Worm (Caenorhabditis elegans) whole organism, midembryonic: Measurements from ENCODE around the gene decr-1.3.
A peak's percentile ranks its signal among the peaks of the same experiment; 100 is the strongest.

Experiments
- T22C8.4 ChIP-seq: fragments of 200-800 bp; sonication (Bioruptor generic); IDR thresholded peaks from 2 replicates; pipeline ENCODE4 v1.3.6; 2022; ENCODE audit warnings: missing genetic modification characterization, missing compliant biosample characterization
- cog-1 ChIP-seq: sonication (generic microtip); optimal IDR thresholded peaks from 2 replicates; lab custom pipeline; 2016; ENCODE audit warnings: missing genetic modification characterization, missing compliant biosample characterization
- flt-1 ChIP-seq: fragments of 200-800 bp; sonication (Bioruptor generic); IDR thresholded peaks from 2 replicates; pipeline ENCODE4 v1.3.6; 2022; ENCODE audit warnings: missing genetic modification characterization, missing compliant biosample characterization
- klf-2 ChIP-seq: fragments of 200-800 bp; sonication (Bioruptor generic); conservative IDR thresholded peaks from 2 replicates; pipeline ENCODE4 v1.3.6; 2022; ENCODE audit warnings: missing genetic modification reagents, missing genetic modification characterization, missing compliant biosample characterization
- med-1 ChIP-seq: sonication (generic microtip); optimal IDR thresholded peaks from 2 replicates; lab custom pipeline; 2017; ENCODE audit warnings: missing genetic modification characterization, mild to moderate bottlenecking, missing compliant biosample characterization, antibody characterized with exemption, missing genetic modification reagents; ENCODE audit not compliant: insufficient read depth
- ref-1 ChIP-seq: fragments of 200-800 bp; sonication (Bioruptor generic); conservative IDR thresholded peaks from 2 replicates; pipeline ENCODE4 v1.3.6; 2022; ENCODE audit warnings: missing genetic modification reagents, missing genetic modification characterization, missing compliant biosample characterization
- tab-1 ChIP-seq: fragments of 200-800 bp; sonication (Bioruptor generic); IDR thresholded peaks from 2 replicates; pipeline ENCODE4 v1.3.6; 2022; ENCODE audit warnings: missing genetic modification characterization, missing compliant biosample characterization
- ztf-23 ChIP-seq: fragments of 200-800 bp; sonication (Bioruptor generic); IDR thresholded peaks from 2 replicates; pipeline ENCODE4 v1.3.6; 2022; ENCODE audit warnings: missing genetic modification reagents, missing genetic modification characterization, missing compliant biosample characterization
- ztf-29 ChIP-seq: fragments of 200-800 bp; sonication (Bioruptor generic); IDR thresholded peaks from 2 replicates; pipeline ENCODE4 v1.3.6; 2022; ENCODE audit warnings: missing genetic modification reagents, missing genetic modification characterization, missing compliant biosample characterization

decr-1.3 gene

DNA sequence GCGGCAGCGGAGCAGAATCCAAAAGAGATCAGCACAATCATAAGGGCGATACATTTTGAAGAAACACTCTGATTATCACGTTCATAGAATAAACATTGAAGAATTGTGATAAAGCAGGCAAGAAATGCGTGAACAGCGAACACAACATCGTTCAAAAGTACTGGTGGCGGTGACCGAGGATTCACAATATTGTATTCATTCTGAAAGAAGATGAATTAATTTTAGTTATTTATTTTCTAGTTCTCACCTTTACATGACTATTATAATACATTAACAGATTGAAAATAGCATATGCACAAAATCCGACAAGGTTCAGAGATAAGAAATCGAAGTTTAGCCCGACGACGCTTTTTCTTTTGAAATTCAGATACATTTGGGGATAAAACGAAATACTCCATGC is 37.4 kb downstream of the decr-1.3 start:
- TF ChIP-seq ztf-23 (GFP tag; lab: Robert Waterston, UW) (no peak), flt-1 (no peak), tab-1 (GFP tag; lab: Robert Waterston, UW) (no peak), T22C8.4 (GFP tag; lab: Robert Waterston, UW) (no peak), ref-1 (GFP tag; lab: Robert Waterston, UW) (no peak), klf-2 (no peak), med-1 (GFP tag; lab: Kevin White, UChicago) (no peak), cog-1 (tag; lab: Kevin White, UChicago) (no peak), ztf-29 (GFP tag; lab: Robert Waterston, UW) (no peak)

DNA sequence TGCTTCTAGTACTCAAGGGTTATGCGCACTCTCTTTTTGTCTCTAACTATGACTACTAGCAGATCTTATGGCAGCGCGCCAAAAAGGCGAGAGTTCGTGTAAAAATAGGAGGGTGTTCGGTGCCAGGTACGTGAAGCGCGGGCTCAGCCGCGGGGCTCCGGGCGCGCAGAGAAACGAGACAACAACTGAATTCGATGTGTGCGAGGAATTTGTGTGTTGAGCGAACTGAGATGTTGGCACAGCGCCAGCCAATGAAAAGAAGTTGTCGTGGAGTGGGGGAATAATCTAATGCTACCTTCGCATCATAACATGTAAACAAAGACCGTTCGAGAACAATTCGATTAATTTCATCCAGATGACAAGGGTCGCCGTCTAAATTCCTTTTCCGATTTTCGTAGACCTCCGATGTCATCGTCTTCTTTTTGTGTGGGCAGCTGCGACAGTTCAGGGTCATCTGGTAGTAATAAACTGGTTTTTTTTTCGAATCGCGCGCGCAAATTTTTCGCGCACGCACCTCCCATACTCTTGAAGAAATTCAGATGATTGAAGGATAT is 41.9 kb downstream of the decr-1.3 start:
- TF ChIP-seq ztf-23 (GFP tag; lab: Robert Waterston, UW) (no peak), tab-1 (GFP tag; lab: Robert Waterston, UW) (0 out of 2 replicates have a peak, but pooled peaks have one; percentile 25), flt-1 (0 out of 2 replicates have a peak, but pooled peaks have one; percentile 5)

DNA sequence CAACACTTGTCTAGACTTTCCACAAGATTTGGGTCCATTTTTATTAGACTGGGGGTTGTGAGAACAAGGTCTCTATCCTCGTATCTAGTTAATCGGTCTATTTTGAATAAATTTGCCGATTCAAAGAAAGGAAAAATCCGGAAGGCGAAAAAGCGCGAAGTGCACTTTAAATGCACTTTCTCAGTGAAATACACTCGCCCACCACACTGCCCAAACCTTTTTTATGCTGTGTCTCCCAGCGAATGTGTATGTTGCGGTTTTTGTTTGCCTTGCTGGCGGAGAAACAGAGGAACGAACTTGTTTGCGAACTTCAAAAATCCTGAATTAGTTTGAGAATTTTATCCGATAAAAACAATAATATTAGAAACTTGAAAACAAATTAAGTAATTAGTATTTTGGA is 42.6 kb downstream of the decr-1.3 start:
- TF ChIP-seq med-1 (GFP tag; lab: Kevin White, UChicago): no peak
- no peak for TF ChIP-seq flt-1
- no peak for TF ChIP-seq ref-1 (GFP tag; lab: Robert Waterston, UW)
- TF ChIP-seq ztf-23 (GFP tag; lab: Robert Waterston, UW): no peak
- no peak for TF ChIP-seq ztf-29 (GFP tag; lab: Robert Waterston, UW)
- TF ChIP-seq T22C8.4 (GFP tag; lab: Robert Waterston, UW): no peak

DNA sequence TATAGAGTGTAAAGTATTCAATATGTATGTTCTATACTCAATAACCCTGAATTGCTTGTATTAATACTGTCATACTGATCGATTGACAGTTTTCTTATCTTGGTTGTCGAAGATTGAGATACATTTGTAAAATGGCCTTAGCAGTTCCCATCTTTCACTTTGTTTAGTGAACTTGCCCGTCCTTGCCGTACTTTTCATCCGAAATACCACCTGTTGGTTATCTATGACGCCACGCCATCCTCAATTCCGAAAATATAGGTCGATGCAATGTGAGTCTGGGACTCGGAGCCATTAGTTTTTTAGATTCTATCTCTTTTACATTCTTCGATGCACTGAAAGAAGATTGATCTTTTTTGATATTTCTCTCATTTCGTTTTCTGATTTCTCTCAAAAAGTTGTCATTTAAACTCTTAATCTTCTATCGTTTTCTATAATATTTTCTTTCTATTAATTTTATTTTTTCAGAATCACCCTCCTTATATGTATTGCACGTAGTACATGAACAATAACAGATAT is 43.8 kb downstream of the decr-1.3 start, which contains the start of gene ulp-4:
ulp-4 (plus strand) TSS at position 466 of the 516 bp plus-strand sequence.
- no peak for TF ChIP-seq cog-1 (tag; lab: Kevin White, UChicago)
- no peak for TF ChIP-seq flt-1
- TF ChIP-seq tab-1 (GFP tag; lab: Robert Waterston, UW): no peak
- no peak for TF ChIP-seq ztf-29 (GFP tag; lab: Robert Waterston, UW)
- TF ChIP-seq ref-1 (GFP tag; lab: Robert Waterston, UW): no peak
- TF ChIP-seq T22C8.4 (GFP tag; lab: Robert Waterston, UW): no peak
- TF ChIP-seq klf-2: no peak
- TF ChIP-seq med-1 (GFP tag; lab: Kevin White, UChicago): no peak
- no peak for TF ChIP-seq ztf-23 (GFP tag; lab: Robert Waterston, UW)

DNA sequence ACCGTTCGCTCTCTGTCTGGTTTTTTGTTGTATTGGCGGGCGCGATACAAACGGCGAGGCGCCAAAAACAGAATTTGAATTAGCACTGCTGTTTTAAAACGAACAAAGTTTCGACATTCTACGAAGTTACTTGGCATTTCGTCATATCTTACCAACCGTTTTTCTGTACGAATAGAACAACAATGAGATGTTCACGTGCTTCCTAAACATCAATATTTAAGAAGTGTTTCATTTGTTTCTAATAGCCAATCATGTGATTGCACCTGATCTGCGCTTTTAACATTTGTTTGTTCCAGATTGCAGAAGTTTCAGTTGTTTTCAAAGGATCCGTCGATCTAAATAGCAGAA is 44.3 kb downstream of the decr-1.3 start:
- no peak for TF ChIP-seq tab-1 (GFP tag; lab: Robert Waterston, UW)
- TF ChIP-seq ztf-23 (GFP tag; lab: Robert Waterston, UW): no peak
- TF ChIP-seq klf-2: no peak
- no peak for TF ChIP-seq cog-1 (tag; lab: Kevin White, UChicago)
- no peak for TF ChIP-seq flt-1
- no peak for TF ChIP-seq ref-1 (GFP tag; lab: Robert Waterston, UW)
- TF ChIP-seq ztf-29 (GFP tag; lab: Robert Waterston, UW): no peak
- TF ChIP-seq med-1 (GFP tag; lab: Kevin White, UChicago): no peak
- TF ChIP-seq T22C8.4 (GFP tag; lab: Robert Waterston, UW): no peak

DNA sequence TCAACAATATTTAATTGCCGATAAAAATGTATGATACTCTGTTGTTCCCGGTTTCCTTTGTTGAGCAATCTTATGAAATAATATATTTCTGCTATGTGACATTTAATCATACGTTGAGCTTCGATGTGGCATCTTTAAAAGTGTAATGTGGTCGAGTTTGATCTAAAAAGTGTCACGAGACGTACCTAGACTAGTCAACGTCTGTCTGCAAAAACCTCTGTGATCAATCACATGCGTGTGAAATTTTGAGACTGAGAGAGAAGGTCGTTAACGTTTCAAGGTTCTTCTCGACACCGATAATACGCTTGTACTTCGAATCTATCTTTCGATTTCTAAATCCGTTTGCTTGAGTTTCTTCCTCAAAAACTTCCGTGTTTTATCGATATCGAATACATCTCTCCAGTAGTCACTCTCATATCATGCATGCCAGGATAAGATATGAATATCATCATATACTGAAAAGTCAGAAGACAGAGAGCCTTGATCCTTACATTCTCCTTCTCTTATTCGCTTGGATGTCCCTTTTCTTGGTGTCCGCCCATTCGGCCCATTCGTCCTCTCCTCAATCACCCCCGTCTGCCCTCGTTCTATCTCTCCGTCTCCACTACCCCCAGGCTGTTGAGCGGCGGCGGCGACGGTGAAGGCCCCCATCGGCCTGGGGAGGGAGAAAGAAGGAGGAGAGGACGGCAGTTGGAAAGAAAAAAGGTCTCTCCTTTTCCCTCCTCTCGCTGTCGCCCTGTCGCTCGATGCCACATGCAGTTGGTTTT is 44.9 kb downstream of the decr-1.3 start:
- 0 out of 2 replicates have a peak, but pooled peaks have one; percentile 49 for TF ChIP-seq tab-1 (GFP tag; lab: Robert Waterston, UW)
- TF ChIP-seq ztf-23 (GFP tag; lab: Robert Waterston, UW): peak; percentile 72
- TF ChIP-seq flt-1: 0 out of 2 replicates have a peak, but pooled peaks have one; percentile 33
- no peak for TF ChIP-seq klf-2

DNA sequence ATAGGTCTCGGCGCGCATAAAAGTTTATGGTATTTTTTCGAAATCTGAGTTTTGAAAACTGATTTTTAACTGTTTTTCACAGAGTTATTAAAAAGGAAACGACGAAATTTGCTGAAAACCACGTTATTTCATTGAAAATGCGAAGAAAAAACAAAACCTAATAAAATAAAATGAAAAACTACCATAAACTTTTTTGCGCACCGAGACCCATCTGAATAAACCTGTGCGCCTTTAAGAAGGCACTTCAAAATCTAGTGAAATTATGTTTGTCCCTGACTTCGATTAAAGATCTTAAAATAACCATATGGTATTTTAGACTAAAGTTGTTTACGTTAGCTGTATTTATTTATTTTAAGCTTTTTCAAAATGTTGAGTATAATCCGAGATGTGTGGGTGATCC is 45.6 kb downstream of the decr-1.3 start:
- TF ChIP-seq ztf-23 (GFP tag; lab: Robert Waterston, UW) (no peak), med-1 (GFP tag; lab: Kevin White, UChicago) (no peak), T22C8.4 (GFP tag; lab: Robert Waterston, UW) (no peak), ref-1 (GFP tag; lab: Robert Waterston, UW) (no peak), flt-1 (no peak), cog-1 (tag; lab: Kevin White, UChicago) (no peak), ztf-29 (GFP tag; lab: Robert Waterston, UW) (no peak), klf-2 (no peak), tab-1 (GFP tag; lab: Robert Waterston, UW) (no peak)

DNA sequence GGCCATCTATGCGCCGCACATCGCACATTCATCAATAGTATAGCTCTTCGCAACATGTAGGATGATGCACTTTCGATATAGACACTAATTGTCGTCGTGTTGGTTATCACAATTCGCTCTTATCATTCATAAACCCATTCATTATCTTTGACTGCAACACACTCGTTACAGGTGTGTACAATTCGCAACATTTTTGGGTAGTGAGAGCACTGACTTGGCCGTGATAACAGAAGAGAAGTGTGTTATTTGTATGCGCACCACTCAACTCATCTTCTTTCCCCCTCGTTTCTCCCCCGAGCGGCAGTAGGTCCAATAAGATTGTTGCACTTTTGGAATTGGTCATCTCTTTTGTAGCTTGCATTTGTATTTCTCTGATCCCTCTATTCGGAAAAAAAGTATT is 46.1 kb downstream of the decr-1.3 start:
- TF ChIP-seq T22C8.4 (GFP tag; lab: Robert Waterston, UW) (no peak), med-1 (GFP tag; lab: Kevin White, UChicago) (no peak)

DNA sequence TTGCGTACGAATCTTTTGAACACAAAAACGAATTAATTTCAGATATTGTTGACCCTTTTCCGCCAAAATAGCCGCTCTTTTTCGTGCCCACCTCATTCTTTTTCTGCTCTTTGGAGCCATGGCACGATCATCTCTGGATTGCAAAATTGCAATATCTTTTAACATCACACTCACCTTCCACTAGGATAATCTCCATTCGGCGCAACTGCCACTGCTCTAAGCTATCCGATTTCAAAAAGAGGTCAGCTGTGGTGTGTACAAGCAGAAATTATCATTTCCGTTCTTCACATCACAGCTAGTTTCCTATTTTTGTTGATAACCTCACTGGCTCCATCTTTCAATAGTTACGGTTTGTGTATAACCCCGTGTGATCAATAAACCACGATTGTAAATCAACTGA is 46.7 kb downstream of the decr-1.3 start:
- no peak for TF ChIP-seq med-1 (GFP tag; lab: Kevin White, UChicago)
- TF ChIP-seq ztf-23 (GFP tag; lab: Robert Waterston, UW): no peak
- TF ChIP-seq ref-1 (GFP tag; lab: Robert Waterston, UW): no peak
- TF ChIP-seq klf-2: no peak
- TF ChIP-seq flt-1: no peak
- no peak for TF ChIP-seq tab-1 (GFP tag; lab: Robert Waterston, UW)
- no peak for TF ChIP-seq ztf-29 (GFP tag; lab: Robert Waterston, UW)
- TF ChIP-seq cog-1 (tag; lab: Kevin White, UChicago): no peak
- no peak for TF ChIP-seq T22C8.4 (GFP tag; lab: Robert Waterston, UW)
